Fruit fly (Drosophila melanogaster): ENCODE data around the gene CYLD.

The CYLD gene

dm6 chr2L:10250441-10250847 is 49.2 kb downstream of the CYLD start, which contains the start of the genes bsk and CG31717 (continued):
- TF ChIP-seq C15 (GFP tag; IDR thresholded peaks at IDR 0.05) (no peak), Blimp-1 (GFP tag; optimal IDR thresholded peaks at IDR 0.05) (no peak), jing (GFP tag; optimal IDR thresholded peaks at IDR 0.05) (no peak), CG1603 (tag; optimal IDR thresholded peaks at IDR 0.05) (peak; percentile 93), CG32767 (GFP tag; IDR thresholded peaks at IDR 0.05) (no peak), MTF-1 (GFP tag; optimal IDR thresholded peaks at IDR 0.05; ENCODE audit: borderline replicate concordance) (no peak), PHDP (tag; optimal IDR thresholded peaks at IDR 0.05) (no peak), B-H2 (GFP tag; optimal IDR thresholded peaks at IDR 0.05) (peak; percentile 5), CG15601 (tag; optimal IDR thresholded peaks at IDR 0.05) (no peak), CG11085 (GFP tag; IDR thresholded peaks at IDR 0.05) (no peak), Xrp1 (GFP tag; IDR thresholded peaks at IDR 0.05) (no peak), Dip2 (GFP tag; IDR thresholded peaks at IDR 0.05) (no peak), Opbp (GFP tag; IDR thresholded peaks at IDR 0.05; ENCODE audit: partially characterized antibody) (no peak), CG7987 (GFP tag; optimal IDR thresholded peaks at IDR 0.05) (no peak), CG9609 (GFP tag; optimal IDR thresholded peaks at IDR 0.05) (no peak), peb (GFP tag; IDR thresholded peaks at IDR 0.05) (no peak), CG15479 (GFP tag; optimal IDR thresholded peaks at IDR 0.05) (no peak), lab (GFP tag; optimal IDR thresholded peaks at IDR 0.05) (no peak), sr (GFP tag; IDR thresholded peaks at IDR 0.05) (no peak), CG8765 (GFP tag; IDR thresholded peaks at IDR 0.05) (no peak), CG6791 (GFP tag; IDR thresholded peaks at IDR 0.05; ENCODE audit: partially characterized antibody) (peak; percentile 58; the same call in 1 of the 3 replicates), Sry-δ (GFP tag; optimal IDR thresholded peaks at IDR 0.05) (peak; percentile 87), MESR4 (GFP tag; optimal IDR thresholded peaks at IDR 0.05) (peak; percentile 35), sna (GFP tag; IDR thresholded peaks at IDR 0.05; ENCODE audit: partially characterized antibody) (no peak), CG32532 (GFP tag; IDR thresholded peaks at IDR 0.05) (no peak), trem (tag; optimal IDR thresholded peaks at IDR 0.05) (peak; percentile 82), dpn (GFP tag; optimal IDR thresholded peaks at IDR 0.05) (peak in 1 of 2 experiments; percentile 12), CG18764 (GFP tag; optimal IDR thresholded peaks at IDR 0.05) (no peak), CG16863 (GFP tag; optimal IDR thresholded peaks at IDR 0.05) (no peak), CG6272 (GFP tag; IDR thresholded peaks at IDR 0.05) (no peak), CG2712 (tag; optimal IDR thresholded peaks at IDR 0.05) (no peak), nerfin-2 (GFP tag; IDR thresholded peaks at IDR 0.05; ENCODE audit: partially characterized antibody) (no peak), CkIIα-i1 (GFP tag; IDR thresholded peaks at IDR 0.05) (no peak), salm (tag; optimal IDR thresholded peaks at IDR 0.05) (no peak), CG42726 (GFP tag; IDR thresholded peaks at IDR 0.05; ENCODE audit: partially characterized antibody) (no peak), CrebB (tag; optimal IDR thresholded peaks at IDR 0.05) (no peak), CG2116 (GFP tag; optimal IDR thresholded peaks at IDR 0.05) (peak; percentile 78), ash1 (GFP tag; optimal IDR thresholded peaks at IDR 0.05) (no peak), mirr (GFP tag; optimal IDR thresholded peaks at IDR 0.05) (no peak), psq (GFP tag; optimal IDR thresholded peaks at IDR 0.05) (no peak), yki (optimal IDR thresholded peaks at IDR 0.05) (no peak), bbx (GFP tag; IDR thresholded peaks at IDR 0.05; ENCODE audit: partially characterized antibody) (no peak; the same call in 1 of the 2 replicates), CG8281 (tag; optimal IDR thresholded peaks at IDR 0.05) (no peak), Six4 (GFP tag; optimal IDR thresholded peaks at IDR 0.05) (no peak), CG2199 (GFP tag; IDR thresholded peaks at IDR 0.05) (no peak), zen (tag; optimal IDR thresholded peaks at IDR 0.05) (peak; percentile 67), CG31365 (tag; optimal IDR thresholded peaks at IDR 0.05) (no peak), Hsf (GFP tag; optimal IDR thresholded peaks at IDR 0.05) (no peak), CG12769 (tag; optimal IDR thresholded peaks at IDR 0.05) (no peak), CG11398 (GFP tag; optimal IDR thresholded peaks at IDR 0.05) (no peak), CG1233 (GFP tag; optimal IDR thresholded peaks at IDR 0.05) (no peak)
